Worm (Caenorhabditis elegans): ENCODE data around the gene C44B11.6.

ce11 chrIII:3106301-3106700 lies 46.6 kb upstream of the C44B11.6 start:
- TF ChIP-seq elt-2 (tag; optimal IDR thresholded peaks at IDR 0.05) (no peak), ceh-9 (tag; optimal IDR thresholded peaks at IDR 0.05) (no peak), lin-11 (tag; optimal IDR thresholded peaks at IDR 0.05) (no peak), unc-3 (GFP tag; conservative IDR thresholded peaks at IDR 0.05) (no peak), unc-3 (tag; optimal IDR thresholded peaks at IDR 0.05) (no peak), K09A11.1 (tag; optimal IDR thresholded peaks at IDR 0.05; ENCODE audit: insufficient read depth) (no peak), K02D7.2 (tag; optimal IDR thresholded peaks at IDR 0.05) (no peak), pqm-1 (tag; optimal IDR thresholded peaks at IDR 0.05) (no peak), pha-4 (tag; optimal IDR thresholded peaks at IDR 0.05) (no peak), ceh-34 (tag; optimal IDR thresholded peaks at IDR 0.05) (no peak), ceh-31 (tag; optimal IDR thresholded peaks at IDR 0.05) (no peak), rnt-1 (tag; optimal IDR thresholded peaks at IDR 0.05) (no peak), fkh-10 (GFP tag; optimal IDR thresholded peaks at IDR 0.05) (no peak), ceh-2 (tag; optimal IDR thresholded peaks at IDR 0.05) (no peak)

Data from whole organism, late embryonic.